Worm (Caenorhabditis elegans) whole organism, L2 larva: Measurements from ENCODE around the gene ire-1.

Experiments
- C34F6.9 ChIP-seq: fragments of 150-350 bp; optimal IDR thresholded peaks from 2 replicates; lab custom pipeline; 2014; ENCODE audit warnings: missing biosample characterization, missing genetic modification characterization
- R02D3.7 ChIP-seq: fragments of 150-350 bp; optimal IDR thresholded peaks from 2 replicates; lab custom pipeline; 2014; ENCODE audit warnings: missing biosample characterization, missing genetic modification characterization
- Y55F3AM.14 ChIP-seq: fragments of 200-800 bp; sonication (Bioruptor generic); optimal IDR thresholded peaks from 2 replicates; lab custom pipeline; 2018; ENCODE audit warnings: mild to moderate bottlenecking, missing genetic modification characterization, missing compliant biosample characterization
- alr-1 ChIP-seq: fragments of 150-350 bp; optimal IDR thresholded peaks from 2 replicates; lab custom pipeline; 2014; ENCODE audit warnings: missing biosample characterization, missing genetic modification characterization
- aly-2 ChIP-seq: fragments of 150-350 bp; optimal IDR thresholded peaks from 2 replicates; lab custom pipeline; 2014; ENCODE audit warnings: missing biosample characterization, missing genetic modification characterization
- ama-1 ChIP-seq: fragments of 150-350 bp; optimal IDR thresholded peaks from 2 replicates; lab custom pipeline; 2018; ENCODE audit warnings: inconsistent platforms
- crh-2 ChIP-seq: sonication (generic microtip); optimal IDR thresholded peaks from 2 replicates; lab custom pipeline; 2017; ENCODE audit warnings: missing biosample characterization, missing genetic modification characterization
- egl-27 ChIP-seq: sonication (generic microtip); optimal IDR thresholded peaks from 3 replicates; lab custom pipeline; 2017; ENCODE audit warnings: missing biosample characterization, missing genetic modification reagents, missing genetic modification characterization
- elt-1 ChIP-seq: fragments of 150-350 bp; optimal IDR thresholded peaks from 2 replicates; lab custom pipeline; 2014; ENCODE audit warnings: missing biosample characterization, missing genetic modification characterization
- elt-3 ChIP-seq: sonication (generic microtip); optimal IDR thresholded peaks from 2 replicates; lab custom pipeline; 2017; ENCODE audit warnings: missing biosample characterization, missing genetic modification characterization
- fos-1 ChIP-seq: fragments of 150-350 bp; optimal IDR thresholded peaks from 2 replicates; lab custom pipeline; 2014; ENCODE audit warnings: missing biosample characterization, missing genetic modification characterization
- gmeb-1 ChIP-seq: fragments of 150-350 bp; optimal IDR thresholded peaks from 2 replicates; lab custom pipeline; 2014; ENCODE audit warnings: missing biosample characterization, missing genetic modification characterization
- lin-11 ChIP-seq: fragments of 150-350 bp; sonication (generic microtip); optimal IDR thresholded peaks from 2 replicates; lab custom pipeline; 2014; ENCODE audit warnings: missing biosample characterization, missing genetic modification characterization, inconsistent platforms, mixed read lengths
- lin-13 ChIP-seq: fragments of 150-350 bp; optimal IDR thresholded peaks from 2 replicates; lab custom pipeline; 2014; ENCODE audit warnings: missing biosample characterization, missing genetic modification reagents, missing genetic modification characterization
- lin-39 ChIP-seq: fragments of 150-350 bp; optimal IDR thresholded peaks from 2 replicates; lab custom pipeline; 2014; ENCODE audit warnings: missing biosample characterization, missing genetic modification reagents, missing genetic modification characterization
- lsy-2 ChIP-seq, 2 experiments: fragments of 150-350 bp in 1 of 2; sonication (generic microtip) in 1 of 2; optimal IDR thresholded peaks; 2 replicates each; lab custom pipeline; 2014 to 2017; ENCODE audit warnings: missing biosample characterization in 2 of 2, missing genetic modification characterization in 2 of 2
- mab-5 ChIP-seq: fragments of 150-350 bp; optimal IDR thresholded peaks from 2 replicates; lab custom pipeline; 2014; ENCODE audit warnings: missing biosample characterization, missing genetic modification characterization
- mdl-1 ChIP-seq, 2 experiments: fragments of 150-350 bp in 1 of 2; sonication (generic microtip) in 1 of 2; optimal IDR thresholded peaks; 2 replicates each; lab custom pipeline; 2017; ENCODE audit warnings: missing biosample characterization in 2 of 2, missing genetic modification characterization in 2 of 2
- nhr-10 ChIP-seq: sonication (generic microtip); optimal IDR thresholded peaks from 2 replicates; lab custom pipeline; 2017; ENCODE audit warnings: missing biosample characterization, missing genetic modification characterization
- nhr-11 ChIP-seq: fragments of 150-350 bp; optimal IDR thresholded peaks from 2 replicates; lab custom pipeline; 2014; ENCODE audit warnings: missing biosample characterization, missing genetic modification characterization
- nhr-12 ChIP-seq: fragments of 150-350 bp; optimal IDR thresholded peaks from 2 replicates; lab custom pipeline; 2014; ENCODE audit warnings: missing biosample characterization, missing genetic modification characterization
- nhr-129 ChIP-seq: fragments of 150-350 bp; optimal IDR thresholded peaks from 2 replicates; lab custom pipeline; 2014; ENCODE audit warnings: missing biosample characterization, missing genetic modification characterization
- nhr-21 ChIP-seq: fragments of 150-350 bp; optimal IDR thresholded peaks from 2 replicates; lab custom pipeline; 2014; ENCODE audit warnings: missing biosample characterization, missing genetic modification characterization
- nhr-6 ChIP-seq: fragments of 150-350 bp; optimal IDR thresholded peaks from 2 replicates; lab custom pipeline; 2014; ENCODE audit warnings: missing biosample characterization, missing genetic modification characterization
- nhr-77 ChIP-seq: fragments of 150-350 bp; optimal IDR thresholded peaks from 2 replicates; lab custom pipeline; 2014; ENCODE audit warnings: missing biosample characterization, missing genetic modification characterization
- peb-1 ChIP-seq: fragments of 150-350 bp; optimal IDR thresholded peaks from 2 replicates; lab custom pipeline; 2014; ENCODE audit warnings: missing biosample characterization, missing genetic modification characterization
- sem-4 ChIP-seq: fragments of 150-350 bp; optimal IDR thresholded peaks from 2 replicates; lab custom pipeline; 2014; ENCODE audit warnings: missing biosample characterization, missing genetic modification reagents, missing genetic modification characterization
- sma-9 ChIP-seq, 2 experiments: fragments of 150-350 bp in 1 of 2; sonication (generic microtip) in 1 of 2; optimal IDR thresholded peaks; 2 replicates each; lab custom pipeline; 2014 to 2016; ENCODE audit warnings: missing genetic modification characterization in 2 of 2, mild to moderate bottlenecking in 1 of 2, missing biosample characterization in 1 of 2, missing compliant biosample characterization in 1 of 2, missing genetic modification reagents in 1 of 2, moderate library complexity in 1 of 2
- snpc-4 ChIP-seq: fragments of 150-350 bp; optimal IDR thresholded peaks from 2 replicates; lab custom pipeline; 2014; ENCODE audit warnings: missing biosample characterization, missing genetic modification characterization
- unc-39 ChIP-seq: fragments of 150-350 bp; optimal IDR thresholded peaks from 2 replicates; lab custom pipeline; 2014; ENCODE audit warnings: missing biosample characterization, missing genetic modification characterization
- unc-62 ChIP-seq: fragments of 150-350 bp; optimal IDR thresholded peaks from 2 replicates; lab custom pipeline; 2014; ENCODE audit warnings: missing biosample characterization, missing genetic modification reagents, missing genetic modification characterization
- zag-1 ChIP-seq: fragments of 150-350 bp; optimal IDR thresholded peaks from 2 replicates; lab custom pipeline; 2014; ENCODE audit warnings: missing biosample characterization, missing genetic modification characterization
- ztf-1 ChIP-seq: fragments of 200-800 bp; sonication (Bioruptor generic); conservative IDR thresholded peaks from 2 replicates; pipeline ENCODE4 v1.3.6; 2022; ENCODE audit warnings: missing genetic modification characterization, missing compliant biosample characterization
- ztf-11 ChIP-seq: sonication (generic microtip); optimal IDR thresholded peaks from 2 replicates; lab custom pipeline; 2017; ENCODE audit warnings: missing biosample characterization, missing genetic modification characterization
- ztf-4 ChIP-seq: fragments of 150-350 bp; optimal IDR thresholded peaks from 2 replicates; lab custom pipeline; 2014; ENCODE audit warnings: missing biosample characterization, missing genetic modification characterization

Gene ire-1

ce11 chrII:8169283-8169682, 44.6 kb upstream of the ire-1 start, which contains the start of gene T05C12.15:
TSS of gene T05C12.15 (plus strand) at chrII:8169583.
- TF ChIP-seq alr-1 (no peak), mdl-1 (tag; optimal IDR thresholded peaks at IDR 0.05; lab: Kevin White, UChicago) (no peak), lin-11 (no peak), ztf-11 (no peak), Y55F3AM.14 (no peak), crh-2 (tag; lab: Kevin White, UChicago) (no peak), zag-1 (tag; lab: Kevin White, UChicago) (no peak), lin-13 (no peak), nhr-12 (tag; lab: Kevin White, UChicago) (no peak), lin-39 (tag; lab: Kevin White, UChicago) (no peak), snpc-4 (tag; lab: Kevin White, UChicago) (no peak), sma-9 (GFP tag; optimal IDR thresholded peaks at IDR 0.05; lab: Kevin White, UChicago) (no peak), sma-9 (tag; optimal IDR thresholded peaks at IDR 0.05; lab: Kevin White, UChicago) (no peak), ztf-1 (GFP tag; lab: Robert Waterston, UW) (no peak), mab-5 (no peak), ama-1 (no peak), unc-39 (tag; lab: Kevin White, UChicago) (no peak)

DNA sequence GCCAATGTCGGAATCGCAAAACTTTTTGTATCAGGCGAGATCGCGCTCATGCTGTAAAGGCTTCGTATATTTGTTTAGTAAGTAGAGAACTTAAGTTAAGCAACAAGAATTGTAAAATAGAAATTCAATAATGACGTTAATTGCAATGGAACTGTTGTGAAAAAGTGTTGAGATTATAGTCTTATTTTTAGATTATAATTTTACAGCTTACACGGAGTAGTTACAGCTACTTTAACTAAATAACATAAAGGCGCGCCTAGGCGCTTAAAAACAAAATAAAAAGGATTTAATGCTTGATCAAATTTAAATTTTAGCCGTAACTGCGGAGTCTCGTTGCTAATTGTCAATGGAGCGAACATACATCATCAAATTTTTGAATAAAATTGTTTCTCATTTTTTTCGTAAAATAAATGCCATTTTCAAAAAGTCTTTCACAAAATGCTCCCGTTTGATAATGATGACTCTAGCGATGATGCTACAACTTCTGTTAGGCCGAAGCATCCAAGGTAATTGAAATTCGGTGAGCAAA, 37.5 kb upstream of the ire-1 start, which contains the start of the genes emb-27 and rrf-3:
Gene emb-27 (minus strand): TSS at position 51 of the 529 bp plus-strand sequence.
Gene rrf-3 (plus strand): TSS at position 346 of the 529 bp plus-strand sequence.
- TF ChIP-seq alr-1: no peak
- no peak for TF ChIP-seq nhr-11 (tag; lab: Kevin White, UChicago)
- TF ChIP-seq lsy-2 (tag; optimal IDR thresholded peaks at IDR 0.05; lab: Kevin White, UChicago): peak; percentile 15 to 78
- TF ChIP-seq nhr-129 (tag; lab: Kevin White, UChicago): peak; percentile 49
- peak; percentile 22 for TF ChIP-seq fos-1 (tag; lab: Kevin White, UChicago)
- TF ChIP-seq C34F6.9 (tag; lab: Kevin White, UChicago): peak; percentile 92
- no peak for TF ChIP-seq unc-62 (GFP tag; lab: Kevin White, UChicago)

DNA sequence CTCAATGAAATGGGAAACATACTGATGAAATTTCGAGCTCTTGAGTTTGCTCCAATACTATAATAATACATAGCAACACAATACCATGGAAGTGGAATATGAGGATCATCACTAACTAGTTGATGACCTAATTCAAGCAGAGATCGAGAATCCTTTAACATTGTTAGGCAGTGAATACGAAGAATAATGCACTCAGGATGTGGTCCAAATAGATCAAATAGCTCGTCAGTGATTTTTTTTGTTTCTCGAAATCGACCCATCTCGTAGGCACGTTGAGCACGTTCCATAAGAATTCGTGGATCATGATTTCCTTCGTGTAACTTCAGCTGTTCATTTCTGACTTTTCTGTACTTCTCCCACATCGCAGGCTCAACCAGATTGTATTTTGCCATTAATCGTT, 36.2 kb upstream of the ire-1 start:
- TF ChIP-seq peb-1 (tag; lab: Kevin White, UChicago) (no peak), lin-39 (tag; lab: Kevin White, UChicago) (no peak), nhr-11 (tag; lab: Kevin White, UChicago) (no peak), Y55F3AM.14 (no peak), ztf-4 (tag; lab: Kevin White, UChicago) (no peak), elt-1 (tag; lab: Kevin White, UChicago) (no peak), fos-1 (tag; lab: Kevin White, UChicago) (no peak), gmeb-1 (tag; lab: Kevin White, UChicago) (no peak), nhr-21 (tag; lab: Kevin White, UChicago) (no peak), R02D3.7 (no peak), nhr-10 (tag; lab: Kevin White, UChicago) (no peak), nhr-77 (tag; lab: Kevin White, UChicago) (no peak), mab-5 (no peak), ztf-1 (GFP tag; lab: Robert Waterston, UW) (no peak), egl-27 (tag; lab: Kevin White, UChicago) (no peak), snpc-4 (tag; lab: Kevin White, UChicago) (no peak), crh-2 (tag; lab: Kevin White, UChicago) (no peak), nhr-6 (no peak), lin-11 (no peak), sem-4 (tag; lab: Kevin White, UChicago) (no peak)

DNA sequence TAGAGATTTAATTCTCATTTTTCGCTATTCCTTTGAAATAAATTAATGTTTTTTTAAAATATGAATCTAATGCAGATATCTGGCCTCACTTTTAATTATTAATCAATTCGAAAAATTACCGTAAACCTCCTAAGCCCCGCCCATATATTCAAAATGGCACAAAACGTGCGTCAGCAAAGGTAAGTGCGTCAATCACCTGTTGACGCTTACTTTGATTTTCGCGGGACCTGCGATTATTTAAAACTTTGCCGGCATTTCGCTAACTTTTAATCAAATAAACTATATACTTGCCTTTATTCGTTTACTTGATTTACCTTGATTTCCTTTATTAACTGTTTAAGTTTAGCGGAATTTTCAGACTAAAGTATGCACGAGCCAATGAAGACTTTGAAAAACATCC, 33.3 kb upstream of the ire-1 start, which contains the start of gene pch-2:
Gene pch-2 (plus strand): TSS at position 359 of the 400 bp plus-strand sequence.
- peak; percentile 44 for TF ChIP-seq nhr-129 (tag; lab: Kevin White, UChicago)
- no peak for TF ChIP-seq aly-2
- TF ChIP-seq ztf-11: no peak
- peak; percentile 47 for TF ChIP-seq C34F6.9 (tag; lab: Kevin White, UChicago)
- no peak for TF ChIP-seq mdl-1 (tag; optimal IDR thresholded peaks at IDR 0.05; lab: Kevin White, UChicago)
- peak; percentile 19 to 90 for TF ChIP-seq lsy-2 (tag; optimal IDR thresholded peaks at IDR 0.05; lab: Kevin White, UChicago)
- TF ChIP-seq nhr-10 (tag; lab: Kevin White, UChicago): no peak
- TF ChIP-seq peb-1 (tag; lab: Kevin White, UChicago): no peak
- TF ChIP-seq zag-1 (tag; lab: Kevin White, UChicago): no peak
- peak; percentile 8 for TF ChIP-seq lin-11
- TF ChIP-seq fos-1 (tag; lab: Kevin White, UChicago): peak; percentile 9
- peak; percentile 83 for TF ChIP-seq gmeb-1 (tag; lab: Kevin White, UChicago)
- no peak for TF ChIP-seq Y55F3AM.14
- no peak for TF ChIP-seq elt-3 (tag; lab: Kevin White, UChicago)
- TF ChIP-seq sma-9 (GFP tag; optimal IDR thresholded peaks at IDR 0.05; lab: Kevin White, UChicago): peak; percentile 53
- TF ChIP-seq sma-9 (tag; optimal IDR thresholded peaks at IDR 0.05; lab: Kevin White, UChicago): no peak
- no peak for TF ChIP-seq lin-13
- TF ChIP-seq nhr-21 (tag; lab: Kevin White, UChicago): peak; percentile 14
- peak; percentile 41 for TF ChIP-seq crh-2 (tag; lab: Kevin White, UChicago)
